Fruit fly (Drosophila melanogaster) whole organism, wandering third instar larva: ENCODE data around the gene Prp5.
A peak's percentile ranks its signal among the peaks of the same experiment; 100 is the strongest.

ENCODE experiments used
- Abd-B ChIP-seq: fragments of >200 bp; optimal IDR thresholded peaks from 2 replicates; lab custom pipeline; 2017; ENCODE audit warnings: missing biosample characterization, missing genetic modification characterization
- CG32264 ChIP-seq: fragments of 200-800 bp; sonication (Bioruptor generic); optimal IDR thresholded peaks from 2 replicates; lab custom pipeline; 2016; ENCODE audit warnings: missing biosample characterization, missing genetic modification characterization
- CG9705 ChIP-seq: fragments of 200-800 bp; sonication (Bioruptor generic); optimal IDR thresholded peaks from 2 replicates; lab custom pipeline; 2018; ENCODE audit warnings: missing biosample characterization, mild to moderate bottlenecking, missing genetic modification characterization
- CrebA ChIP-seq: fragments of 200-800 bp; sonication (Bioruptor generic); optimal IDR thresholded peaks from 2 replicates; lab custom pipeline; 2016; ENCODE audit warnings: missing biosample characterization, mild to moderate bottlenecking, missing genetic modification characterization, borderline replicate concordance
- Dfd ChIP-seq: fragments of >200 bp; optimal IDR thresholded peaks from 2 replicates; lab custom pipeline; 2017; ENCODE audit warnings: missing biosample characterization, missing genetic modification characterization
- Dif ChIP-seq: fragments of 200-275, 200-300 bp; sonication (Bioruptor generic); optimal IDR thresholded peaks from 2 replicates; lab custom pipeline; 2018; ENCODE audit warnings: missing biosample characterization, missing genetic modification characterization; ENCODE audit not compliant: partially characterized antibody
- GATAd ChIP-seq: sonication (Bioruptor generic); optimal IDR thresholded peaks from 2 replicates; lab custom pipeline; 2016; ENCODE audit warnings: missing biosample characterization, missing genetic modification characterization
- HLH106 ChIP-seq: fragments of 200-800 bp; optimal IDR thresholded peaks from 3 replicates; lab custom pipeline; 2019; ENCODE audit warnings: missing biosample characterization, mild to moderate bottlenecking, missing genetic modification characterization, moderate library complexity
- Hnf4 ChIP-seq: fragments of 200-800 bp; sonication (Bioruptor generic); optimal IDR thresholded peaks from 2 replicates; lab custom pipeline; 2016; ENCODE audit warnings: missing biosample characterization, mild to moderate bottlenecking, missing genetic modification characterization
- Hr78 ChIP-seq: fragments of >200 bp; optimal IDR thresholded peaks from 2 replicates; lab custom pipeline; 2017; ENCODE audit warnings: missing biosample characterization, missing genetic modification characterization
- Hr83 ChIP-seq: fragments of 200-300 bp; sonication (Bioruptor generic); optimal IDR thresholded peaks from 2 replicates; lab custom pipeline; 2016; ENCODE audit warnings: missing biosample characterization, mild to moderate bottlenecking, missing genetic modification characterization, moderate library complexity; ENCODE audit not compliant: poor library complexity, severe bottlenecking
- Jra ChIP-seq: sonication (Bioruptor generic); optimal IDR thresholded peaks from 2 replicates; lab custom pipeline; 2016; ENCODE audit warnings: missing biosample characterization, missing genetic modification characterization
- Mio ChIP-seq: sonication (Bioruptor generic); optimal IDR thresholded peaks from 2 replicates; lab custom pipeline; 2016; ENCODE audit warnings: missing biosample characterization, missing genetic modification characterization
- Myc ChIP-seq: fragments of >200 bp; optimal IDR thresholded peaks from 2 replicates; lab custom pipeline; 2017
- N ChIP-seq: fragments of >200 bp; optimal IDR thresholded peaks from 2 replicates; lab custom pipeline; 2018; ENCODE audit warnings: missing biosample characterization, missing external identifiers, missing genetic modification characterization
- OdsH ChIP-seq: fragments of 200-800 bp; sonication (Bioruptor generic); optimal IDR thresholded peaks from 2 replicates; lab custom pipeline; 2016; ENCODE audit warnings: missing biosample characterization, mild to moderate bottlenecking, missing genetic modification characterization
- Rel ChIP-seq, 2 experiments: fragments of 200-800 bp; sonication (Bioruptor generic) in 1 of 2; optimal IDR thresholded peaks; 2 replicates in 1 of 2; 3 replicates in 1 of 2; lab custom pipeline; 2016 to 2019; ENCODE audit warnings: mild to moderate bottlenecking in 2 of 2, missing biosample characterization in 2 of 2, missing genetic modification characterization in 2 of 2, moderate library complexity in 1 of 2
- Sp1 ChIP-seq: fragments of 200-800 bp; sonication (Bioruptor generic); optimal IDR thresholded peaks from 3 replicates; lab custom pipeline; 2019; ENCODE audit warnings: missing biosample characterization, mild to moderate bottlenecking, missing genetic modification characterization, moderate library complexity
- Vsx2 ChIP-seq: fragments of 200-300, 225-300 bp; sonication (Bioruptor generic); optimal IDR thresholded peaks from 2 replicates; lab custom pipeline; 2018; ENCODE audit warnings: missing biosample characterization, missing genetic modification characterization; ENCODE audit not compliant: partially characterized antibody
- br ChIP-seq: fragments of 200-800 bp; sonication (Bioruptor generic); optimal IDR thresholded peaks from 2 replicates; lab custom pipeline; 2016; ENCODE audit warnings: missing biosample characterization, missing genetic modification characterization
- brk ChIP-seq: fragments of 200-800 bp; sonication (Bioruptor generic); optimal IDR thresholded peaks from 2 replicates; lab custom pipeline; 2016; ENCODE audit warnings: missing biosample characterization, mild to moderate bottlenecking, missing genetic modification characterization
- dl ChIP-seq, 2 experiments: fragments of 175-275, 200-275 bp in 1 of 2; fragments of 200-275 bp in 1 of 2; sonication (Bioruptor generic); optimal IDR thresholded peaks; lab custom pipeline; 2018; ENCODE audit warnings: mild to moderate bottlenecking in 2 of 2, missing biosample characterization in 2 of 2, missing genetic modification characterization in 2 of 2, moderate library complexity in 2 of 2; ENCODE audit not compliant: partially characterized antibody in 2 of 2, insufficient read depth in 1 of 2
- dmrt93B ChIP-seq: fragments of 200-800 bp; sonication (Bioruptor generic); optimal IDR thresholded peaks from 2 replicates; lab custom pipeline; 2018; ENCODE audit warnings: missing biosample characterization, mild to moderate bottlenecking, missing genetic modification characterization
- dsf ChIP-seq: sonication (Bioruptor generic); optimal IDR thresholded peaks from 2 replicates; lab custom pipeline; 2016; ENCODE audit warnings: missing biosample characterization, missing genetic modification characterization, borderline replicate concordance
- ey ChIP-seq: fragments of 200-800 bp; sonication (Bioruptor generic); optimal IDR thresholded peaks from 2 replicates; lab custom pipeline; 2016; ENCODE audit warnings: missing biosample characterization, missing genetic modification characterization
- foxo ChIP-seq, 2 experiments: fragments of 200-800 bp; sonication (Bioruptor generic); optimal IDR thresholded peaks; 2 replicates in 1 of 2; 3 replicates in 1 of 2; lab custom pipeline; 2016 to 2017; ENCODE audit warnings: missing biosample characterization in 2 of 2, missing genetic modification characterization in 2 of 2
- fru ChIP-seq: fragments of 200-800 bp; sonication (Bioruptor generic); optimal IDR thresholded peaks from 3 replicates; lab custom pipeline; 2016; ENCODE audit warnings: missing biosample characterization, mild to moderate bottlenecking, missing genetic modification characterization
- h ChIP-seq: fragments of 200-800 bp; sonication (Bioruptor generic); optimal IDR thresholded peaks from 3 replicates; lab custom pipeline; 2016; ENCODE audit warnings: missing biosample characterization, mild to moderate bottlenecking, missing genetic modification characterization
- jim ChIP-seq: fragments of 175-275, 200-325 bp; sonication (Bioruptor generic); optimal IDR thresholded peaks from 2 replicates; lab custom pipeline; 2016; ENCODE audit warnings: missing biosample characterization, mild to moderate bottlenecking, missing genetic modification characterization
- lola ChIP-seq: fragments of >200 bp; optimal IDR thresholded peaks from 2 replicates; lab custom pipeline; 2017; ENCODE audit warnings: missing biosample characterization, missing genetic modification characterization
- pan ChIP-seq: fragments of >200 bp; optimal IDR thresholded peaks from 2 replicates; lab custom pipeline; 2017
- psq ChIP-seq: fragments of 200-800 bp; sonication (Bioruptor generic); optimal IDR thresholded peaks from 3 replicates; lab custom pipeline; 2017; ENCODE audit warnings: missing biosample characterization, mild to moderate bottlenecking, missing genetic modification characterization, moderate library complexity
- rgr ChIP-seq: fragments of 200-800 bp; sonication (Bioruptor generic); optimal IDR thresholded peaks from 3 replicates; lab custom pipeline; 2016; ENCODE audit warnings: missing biosample characterization, mild to moderate bottlenecking, missing genetic modification characterization
- sage ChIP-seq: fragments of 200-800 bp; sonication (Bioruptor generic); optimal IDR thresholded peaks from 2 replicates; lab custom pipeline; 2016; ENCODE audit warnings: missing biosample characterization, mild to moderate bottlenecking, missing genetic modification characterization
- sv ChIP-seq: fragments of 200-800 bp; sonication (Bioruptor generic); optimal IDR thresholded peaks from 3 replicates; lab custom pipeline; 2016; ENCODE audit warnings: missing biosample characterization, missing genetic modification characterization
- tai ChIP-seq: sonication (Bioruptor generic); optimal IDR thresholded peaks from 2 replicates; lab custom pipeline; 2016; ENCODE audit warnings: missing biosample characterization, missing genetic modification characterization
- usp ChIP-seq: fragments of >200 bp; optimal IDR thresholded peaks from 2 replicates; lab custom pipeline; 2017; ENCODE audit warnings: missing biosample characterization, missing genetic modification characterization
- woc ChIP-seq: sonication (Bioruptor generic); optimal IDR thresholded peaks from 2 replicates; lab custom pipeline; 2016; ENCODE audit warnings: missing biosample characterization, mild to moderate bottlenecking, missing genetic modification characterization

Prp5 gene

dm6 chrX:15319290-15319689 lies 25.7 kb upstream of the Prp5 start, which contains the start of gene Top1:
Gene Top1 (plus strand): TSS chrX:15319479.
- no peak for TF ChIP-seq psq (GFP tag; lab: Kevin White, UChicago)
- no peak for TF ChIP-seq CrebA (GFP tag; lab: Kevin White, UChicago)
- no peak for TF ChIP-seq sv
- TF ChIP-seq OdsH (GFP tag; lab: Kevin White, UChicago) = no peak
- no peak for TF ChIP-seq ey
- no peak for TF ChIP-seq jim
- TF ChIP-seq Mio (GFP tag; lab: Kevin White, UChicago) = no peak
- no peak for TF ChIP-seq dsf
- TF ChIP-seq foxo (GFP tag; optimal IDR thresholded peaks at IDR 0.05; lab: Kevin White, UChicago) = peak in 1 of 2 experiments; percentile 25
- TF ChIP-seq rgr (GFP tag; lab: Kevin White, UChicago) = peak; percentile 49
- TF ChIP-seq CG9705 = no peak
- no peak for TF ChIP-seq Myc
- TF ChIP-seq tai (GFP tag; lab: Kevin White, UChicago) = no peak
- TF ChIP-seq Sp1 (GFP tag; lab: Kevin White, UChicago) = peak; percentile 16
- TF ChIP-seq dl (GFP tag; optimal IDR thresholded peaks at IDR 0.05; lab: Kevin White, UChicago; ENCODE audit: insufficient read depth in 1 of 2, partially characterized antibody in 2 of 2) = no peak
- TF ChIP-seq Hr83 = peak; percentile 32
- no peak for TF ChIP-seq GATAd (GFP tag; lab: Kevin White, UChicago)
- no peak for TF ChIP-seq CG32264 (GFP tag; lab: Kevin White, UChicago)
- peak; percentile 51 for TF ChIP-seq woc (GFP tag; lab: Kevin White, UChicago)
- no peak for TF ChIP-seq brk (GFP tag; lab: Kevin White, UChicago)
- peak; percentile 31 for TF ChIP-seq h (GFP tag; lab: Kevin White, UChicago)
- peak; percentile 15 for TF ChIP-seq Hnf4 (GFP tag; lab: Kevin White, UChicago)
- no peak for TF ChIP-seq Hr78 (GFP tag; lab: Kevin White, UChicago)
- no peak for TF ChIP-seq fru (GFP tag; lab: Kevin White, UChicago)
- no peak for TF ChIP-seq Dfd (GFP tag; lab: Kevin White, UChicago)
- no peak for TF ChIP-seq Rel (GFP tag; optimal IDR thresholded peaks at IDR 0.05; lab: Kevin White, UChicago)
- peak; percentile 34 for TF ChIP-seq Rel (tag; optimal IDR thresholded peaks at IDR 0.05; lab: Kevin White, UChicago)
- no peak for TF ChIP-seq pan
- no peak for TF ChIP-seq lola (GFP tag; lab: Kevin White, UChicago)
- no peak for TF ChIP-seq Abd-B (GFP tag; lab: Kevin White, UChicago)
- no peak for TF ChIP-seq Dif (GFP tag; lab: Kevin White, UChicago)
- no peak for TF ChIP-seq Jra (GFP tag; lab: Kevin White, UChicago)
- TF ChIP-seq N (GFP tag; lab: Kevin White, UChicago) = no peak
- TF ChIP-seq HLH106 (tag; lab: Kevin White, UChicago) = peak; percentile 16
- no peak for TF ChIP-seq dmrt93B
- TF ChIP-seq sage = no peak
- TF ChIP-seq usp (GFP tag; lab: Kevin White, UChicago) = no peak
- peak; percentile 7 for TF ChIP-seq br (GFP tag; lab: Kevin White, UChicago)
- TF ChIP-seq Vsx2 (GFP tag; lab: Kevin White, UChicago) = no peak

- peak; percentile 2 for TF ChIP-seq HLH106 (tag; lab: Kevin White, UChicago)
- no peak for TF ChIP-seq Abd-B (GFP tag; lab: Kevin White, UChicago)
- TF ChIP-seq Rel (GFP tag; optimal IDR thresholded peaks at IDR 0.05; lab: Kevin White, UChicago) = no peak
- TF ChIP-seq Rel (tag; optimal IDR thresholded peaks at IDR 0.05; lab: Kevin White, UChicago) = peak; percentile 67
- no peak for TF ChIP-seq Mio (GFP tag; lab: Kevin White, UChicago)
- peak; percentile 75 for TF ChIP-seq psq (GFP tag; lab: Kevin White, UChicago)
- no peak for TF ChIP-seq br (GFP tag; lab: Kevin White, UChicago)
Observed at dm6 chrX:15319699-15320482, 25.1 kb upstream of the Prp5 start.
